Worm (Caenorhabditis elegans) whole organism, young adult: ENCODE results near the gene sri-24.

Experiments
- B0019.2 ChIP-seq: fragments of 200-800 bp; sonication (Bioruptor generic); conservative IDR thresholded peaks from 2 replicates; pipeline ENCODE4 v1.3.6; 2022; ENCODE audit warnings: missing genetic modification reagents, missing genetic modification characterization, missing compliant biosample characterization
- F10E7.11 ChIP-seq: sonication (generic microtip); optimal IDR thresholded peaks from 2 replicates; lab custom pipeline; 2017; ENCODE audit warnings: mild to moderate bottlenecking, missing genetic modification characterization, moderate library complexity, missing compliant biosample characterization
- F22D6.2 ChIP-seq: sonication (generic microtip); optimal IDR thresholded peaks from 2 replicates; lab custom pipeline; 2016; ENCODE audit warnings: mild to moderate bottlenecking, missing genetic modification characterization, missing compliant biosample characterization
- F49E8.2 ChIP-seq: sonication (generic microtip); optimal IDR thresholded peaks from 3 replicates; lab custom pipeline; 2017; ENCODE audit warnings: missing genetic modification characterization, mild to moderate bottlenecking, missing compliant biosample characterization, antibody characterized with exemption, moderate library complexity; ENCODE audit not compliant: insufficient read depth
- F57A8.1 ChIP-seq: fragments of 200-800 bp; sonication (Bioruptor generic); optimal IDR thresholded peaks from 2 replicates; lab custom pipeline; 2018; ENCODE audit warnings: mild to moderate bottlenecking, missing genetic modification characterization, moderate library complexity, missing compliant biosample characterization
- K12H6.12 ChIP-seq: fragments of 200-800 bp; sonication (Bioruptor generic); optimal IDR thresholded peaks from 2 replicates; lab custom pipeline; 2018; ENCODE audit warnings: mild to moderate bottlenecking, missing genetic modification characterization, missing compliant biosample characterization
- Y53G8AR.9 ChIP-seq: fragments of 200-800 bp; sonication (Bioruptor generic); conservative IDR thresholded peaks from 2 replicates; pipeline ENCODE4 v1.3.6; 2022; ENCODE audit warnings: missing genetic modification reagents, missing genetic modification characterization, missing compliant biosample characterization
- Y56A3A.18 ChIP-seq: fragments of 200-800 bp; sonication (Bioruptor generic); IDR thresholded peaks from 2 replicates; pipeline ENCODE4 v1.3.6; 2022; ENCODE audit warnings: missing genetic modification reagents, missing genetic modification characterization, missing compliant biosample characterization
- Y95B8A.8 ChIP-seq: fragments of 200-800 bp; sonication (Bioruptor generic); IDR thresholded peaks from 2 replicates; pipeline ENCODE4 v1.3.6; 2022; ENCODE audit warnings: missing genetic modification reagents, missing genetic modification characterization, missing compliant biosample characterization
- ZK185.1 ChIP-seq: sonication (generic microtip); optimal IDR thresholded peaks from 2 replicates; lab custom pipeline; 2016; ENCODE audit warnings: mild to moderate bottlenecking, missing genetic modification characterization, missing compliant biosample characterization; ENCODE audit not compliant: poor library complexity, severe bottlenecking
- akir-1 ChIP-seq: fragments of 200-800 bp; sonication (Bioruptor generic); optimal IDR thresholded peaks from 2 replicates; lab custom pipeline; 2018; ENCODE audit warnings: mild to moderate bottlenecking, missing genetic modification characterization, moderate library complexity, missing compliant biosample characterization
- aptf-2 ChIP-seq: fragments of 200-800 bp; sonication (Bioruptor generic); conservative IDR thresholded peaks from 2 replicates; pipeline ENCODE4 v1.3.6; 2022; ENCODE audit warnings: missing genetic modification reagents, missing genetic modification characterization, missing compliant biosample characterization
- aptf-3 ChIP-seq: fragments of 200-800 bp; sonication (Bioruptor generic); IDR thresholded peaks from 2 replicates; pipeline ENCODE4 v1.3.6; 2022; ENCODE audit warnings: missing genetic modification characterization, missing compliant biosample characterization
- atf-7 ChIP-seq: sonication (generic microtip); optimal IDR thresholded peaks from 2 replicates; lab custom pipeline; 2017; ENCODE audit warnings: mild to moderate bottlenecking, missing genetic modification characterization, missing compliant biosample characterization
- bed-2 ChIP-seq: fragments of 200-800 bp; sonication (Bioruptor generic); IDR thresholded peaks from 2 replicates; pipeline ENCODE4 v1.3.6; 2022; ENCODE audit warnings: missing genetic modification reagents, missing genetic modification characterization, missing compliant biosample characterization
- ccch-3 ChIP-seq: fragments of 200-800 bp; sonication (Bioruptor generic); optimal IDR thresholded peaks from 2 replicates; lab custom pipeline; 2018; ENCODE audit warnings: mild to moderate bottlenecking, missing genetic modification characterization, missing compliant biosample characterization
- cebp-2 ChIP-seq: fragments of 200-800 bp; sonication (Bioruptor generic); IDR thresholded peaks from 2 replicates; pipeline ENCODE4 v1.3.6; 2022; ENCODE audit warnings: missing genetic modification characterization, missing compliant biosample characterization
- ceh-27 ChIP-seq: fragments of 200-800 bp; sonication (Bioruptor generic); optimal IDR thresholded peaks from 2 replicates; lab custom pipeline; 2018; ENCODE audit warnings: mild to moderate bottlenecking, missing genetic modification characterization, moderate library complexity, missing compliant biosample characterization
- die-1 ChIP-seq: sonication (generic microtip); optimal IDR thresholded peaks from 2 replicates; lab custom pipeline; 2016; ENCODE audit warnings: missing genotype, mild to moderate bottlenecking, missing genetic modification characterization, missing compliant biosample characterization
- dox-1 ChIP-seq: fragments of 200-800 bp; sonication (Bioruptor generic); IDR thresholded peaks from 2 replicates; pipeline ENCODE4 v1.3.6; 2022; ENCODE audit warnings: missing genetic modification reagents, missing genetic modification characterization, missing compliant biosample characterization
- dpff-1 ChIP-seq: sonication (generic microtip); optimal IDR thresholded peaks from 2 replicates; lab custom pipeline; 2017; ENCODE audit warnings: mild to moderate bottlenecking, missing genetic modification characterization, missing compliant biosample characterization
- egl-44 ChIP-seq: fragments of 200-800 bp; sonication (Bioruptor generic); IDR thresholded peaks from 2 replicates; pipeline ENCODE4 v1.3.6; 2022; ENCODE audit warnings: missing genetic modification reagents, missing genetic modification characterization, missing compliant biosample characterization
- ekl-4 ChIP-seq: fragments of 200-800 bp; sonication (Bioruptor generic); IDR thresholded peaks from 2 replicates; pipeline ENCODE4 v1.3.6; 2022; ENCODE audit warnings: missing genetic modification reagents, missing genetic modification characterization, missing compliant biosample characterization
- fkh-3 ChIP-seq: sonication (generic microtip); optimal IDR thresholded peaks from 2 replicates; lab custom pipeline; 2016; ENCODE audit warnings: mild to moderate bottlenecking, missing genetic modification characterization, missing compliant biosample characterization
- hlh-12 ChIP-seq: sonication (generic microtip); optimal IDR thresholded peaks from 2 replicates; lab custom pipeline; 2016; ENCODE audit warnings: missing genetic modification characterization, missing compliant biosample characterization
- hsf-1 ChIP-seq: fragments of 200-800 bp; sonication (Bioruptor generic); IDR thresholded peaks from 2 replicates; pipeline ENCODE4 v1.3.6; 2022; ENCODE audit warnings: missing genetic modification reagents, missing genetic modification characterization, missing compliant biosample characterization
- let-526 ChIP-seq: fragments of 200-800 bp; sonication (Bioruptor generic); IDR thresholded peaks from 2 replicates; pipeline ENCODE4 v1.3.6; 2022; ENCODE audit warnings: missing genetic modification reagents, missing genetic modification characterization, missing compliant biosample characterization
- lin-26 ChIP-seq: fragments of 200-800 bp; sonication (Bioruptor generic); IDR thresholded peaks from 2 replicates; pipeline ENCODE4 v1.3.6; 2022; ENCODE audit warnings: missing genetic modification reagents, missing genetic modification characterization, missing compliant biosample characterization
- lin-35 ChIP-seq, 3 experiments: fragments of 150-350 bp in 2 of 3; sonication (generic microtip) in 1 of 3; optimal IDR thresholded peaks; 2 replicates each; lab custom pipeline; 2014 to 2018; ENCODE audit warnings: missing biosample characterization in 3 of 3, missing genetic modification characterization in 3 of 3, missing genetic modification reagents in 3 of 3
- lin-40 ChIP-seq: sonication (generic microtip); optimal IDR thresholded peaks from 2 replicates; lab custom pipeline; 2016; ENCODE audit warnings: missing genetic modification characterization, mild to moderate bottlenecking, missing compliant biosample characterization, missing genotype, missing genetic modification reagents
- lin-54 ChIP-seq: fragments of 200-800 bp; sonication (Bioruptor generic); optimal IDR thresholded peaks from 2 replicates; lab custom pipeline; 2018; ENCODE audit warnings: mild to moderate bottlenecking, missing genetic modification characterization, missing compliant biosample characterization
- madf-10 ChIP-seq: sonication (generic microtip); optimal IDR thresholded peaks from 2 replicates; lab custom pipeline; 2016; ENCODE audit warnings: mild to moderate bottlenecking, missing genetic modification characterization, missing compliant biosample characterization
- madf-6 ChIP-seq: fragments of 200-800 bp; sonication (Bioruptor generic); IDR thresholded peaks from 2 replicates; pipeline ENCODE4 v1.3.6; 2022; ENCODE audit warnings: missing genetic modification reagents, missing genetic modification characterization, missing compliant biosample characterization
- madf-8 ChIP-seq: fragments of 200-800 bp; sonication (Bioruptor generic); conservative IDR thresholded peaks from 2 replicates; pipeline ENCODE4 v1.3.6; 2022; ENCODE audit warnings: missing genetic modification reagents, missing genetic modification characterization, missing compliant biosample characterization
- mxl-1 ChIP-seq: sonication (generic microtip); optimal IDR thresholded peaks from 2 replicates; lab custom pipeline; 2016; ENCODE audit warnings: missing genetic modification characterization, missing compliant biosample characterization
- nfya-1 ChIP-seq: sonication (generic microtip); optimal IDR thresholded peaks from 2 replicates; lab custom pipeline; 2017; ENCODE audit warnings: antibody characterized with exemption, missing compliant biosample characterization, missing genetic modification characterization, borderline replicate concordance; ENCODE audit not compliant: insufficient read depth
- nhr-80 ChIP-seq: sonication (generic microtip); optimal IDR thresholded peaks from 2 replicates; lab custom pipeline; 2016; ENCODE audit warnings: missing genetic modification characterization, missing compliant biosample characterization
- pha-4 ChIP-seq: fragments of 150-350 bp; sonication (generic microtip); optimal IDR thresholded peaks from 2 replicates; lab custom pipeline; 2014; ENCODE audit warnings: missing biosample characterization, missing genetic modification reagents, missing genetic modification characterization
- rcor-1 ChIP-seq: fragments of 200-800 bp; sonication (Bioruptor generic); IDR thresholded peaks from 2 replicates; pipeline ENCODE4 v1.3.6; 2022; ENCODE audit warnings: missing genetic modification reagents, missing genetic modification characterization, missing compliant biosample characterization
- repo-1 ChIP-seq: sonication (generic microtip); optimal IDR thresholded peaks from 2 replicates; lab custom pipeline; 2017; ENCODE audit warnings: mild to moderate bottlenecking, missing genetic modification characterization, missing compliant biosample characterization
- rpc-1 ChIP-seq, 2 experiments: fragments of 150-350 bp in 1 of 2; sonication (generic microtip) in 1 of 2; optimal IDR thresholded peaks; 2 replicates each; lab custom pipeline; 2014 to 2018; ENCODE audit warnings: missing biosample characterization in 1 of 2, missing genetic modification characterization in 1 of 2, missing genetic modification reagents in 1 of 2, missing genotype in 1 of 2
- sdz-38 ChIP-seq: sonication (generic microtip); optimal IDR thresholded peaks from 2 replicates; lab custom pipeline; 2016; ENCODE audit warnings: missing genotype, missing genetic modification characterization, missing compliant biosample characterization
- snpc-1.1 ChIP-seq: sonication (generic microtip); optimal IDR thresholded peaks from 2 replicates; lab custom pipeline; 2017; ENCODE audit warnings: missing genetic modification characterization, mild to moderate bottlenecking, missing compliant biosample characterization, antibody characterized with exemption, moderate library complexity, missing genotype, missing genetic modification reagents; ENCODE audit not compliant: insufficient read depth
- snpc-4 ChIP-seq, 5 experiments: fragments of 150-350 bp in 1 of 5; sonication (generic microtip) in 4 of 5; optimal IDR thresholded peaks; 2 replicates each; lab custom pipeline; 2014 to 2018; ENCODE audit warnings: missing genetic modification characterization in 5 of 5, missing biosample characterization in 3 of 5, antibody characterized with exemption in 2 of 5, mild to moderate bottlenecking in 2 of 5, missing compliant biosample characterization in 2 of 5, missing genotype in 2 of 5, moderate library complexity in 2 of 5, missing genetic modification reagents in 1 of 5
- somi-1 ChIP-seq: fragments of 200-800 bp; sonication (Bioruptor generic); optimal IDR thresholded peaks from 2 replicates; lab custom pipeline; 2018; ENCODE audit warnings: mild to moderate bottlenecking, missing genetic modification characterization, missing compliant biosample characterization
- tbp1 ChIP-seq: fragments of 200-800 bp; sonication (Bioruptor generic); optimal IDR thresholded peaks from 2 replicates; lab custom pipeline; 2018; ENCODE audit warnings: mild to moderate bottlenecking, missing genetic modification characterization, missing compliant biosample characterization
- zfh-2 ChIP-seq: fragments of 200-800 bp; sonication (Bioruptor generic); conservative IDR thresholded peaks from 2 replicates; pipeline ENCODE4 v1.3.6; 2022; ENCODE audit warnings: missing genetic modification reagents, missing genetic modification characterization, missing compliant biosample characterization
- ztf-18 ChIP-seq: sonication (generic microtip); optimal IDR thresholded peaks from 2 replicates; lab custom pipeline; 2016; ENCODE audit warnings: missing genotype, mild to moderate bottlenecking, missing genetic modification characterization, missing compliant biosample characterization

The sri-24 gene

DNA sequence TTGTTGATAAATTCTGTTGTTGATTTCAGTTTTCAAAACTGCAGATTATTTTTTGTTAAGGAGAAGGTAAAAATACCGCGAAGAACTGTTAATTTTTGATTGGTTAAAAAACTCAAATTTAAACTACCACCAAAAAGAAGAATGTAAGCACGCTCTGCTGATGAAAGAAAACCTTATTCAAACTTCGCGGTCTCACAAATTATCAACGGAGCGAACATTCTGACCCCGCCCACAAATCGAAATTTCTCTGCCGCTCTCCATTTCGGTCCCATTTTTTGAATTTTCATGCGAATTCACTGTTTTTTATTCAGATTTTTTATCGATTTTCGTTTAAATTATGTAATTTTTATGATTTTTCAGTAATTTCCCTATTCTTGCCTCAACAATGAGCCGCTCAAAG is 22.4 kb upstream of the sri-24 start, which contains the start of gene cyn-3 (continued):
- TF ChIP-seq let-526 (GFP tag; lab: Robert Waterston, UW) (no peak), zfh-2 (no peak), repo-1 (no peak), lin-26 (GFP tag; lab: Robert Waterston, UW) (no peak), die-1 (no peak), ccch-3 (GFP tag; lab: Kevin White, UChicago) (no peak), mxl-1 (tag; lab: Kevin White, UChicago) (no peak), nhr-80 (tag; lab: Kevin White, UChicago) (no peak), lin-54 (GFP tag; lab: Kevin White, UChicago) (peak; percentile 99), Y53G8AR.9 (GFP tag; lab: Robert Waterston, UW) (peak; percentile 59; the same call in 1 of the 2 replicates), Y56A3A.18 (GFP tag; lab: Robert Waterston, UW) (no peak), F57A8.1 (GFP tag; lab: Kevin White, UChicago) (no peak), aptf-2 (GFP tag; lab: Robert Waterston, UW) (no peak), dox-1 (peak; percentile 75), hlh-12 (tag; lab: Kevin White, UChicago) (no peak), fkh-3 (no peak), F22D6.2 (tag; lab: Kevin White, UChicago) (no peak), madf-6 (GFP tag; lab: Robert Waterston, UW) (peak; percentile 85), tbp1 (GFP tag; lab: Kevin White, UChicago) (peak; percentile 56), cebp-2 (no peak), akir-1 (GFP tag; lab: Kevin White, UChicago) (no peak), somi-1 (no peak), K12H6.12 (tag; lab: Kevin White, UChicago) (peak; percentile 45), egl-44 (GFP tag; lab: Robert Waterston, UW) (no peak), lin-35 (GFP tag; optimal IDR thresholded peaks at IDR 0.05; lab: Kevin White, UChicago) (peak; percentile 64 to 96 (median 65)), ceh-27 (GFP tag; lab: Kevin White, UChicago) (peak; percentile 34), rpc-1 (optimal IDR thresholded peaks at IDR 0.05; lab: Kevin White, UChicago) (no peak), rpc-1 (tag; optimal IDR thresholded peaks at IDR 0.05; lab: Kevin White, UChicago) (no peak), hsf-1 (GFP tag; lab: Robert Waterston, UW) (peak; percentile 88), lin-40 (peak; percentile 76), bed-2 (GFP tag; lab: Robert Waterston, UW) (no peak), ekl-4 (GFP tag; lab: Robert Waterston, UW) (peak; percentile 71; the same call in 1 of the 2 replicates), snpc-1.1 (tag; lab: Kevin White, UChicago) (peak; percentile 46), F10E7.11 (tag; lab: Kevin White, UChicago) (no peak), sdz-38 (tag; lab: Kevin White, UChicago) (no peak), F49E8.2 (tag; lab: Kevin White, UChicago) (peak; percentile 4), atf-7 (tag; lab: Kevin White, UChicago) (no peak), rcor-1 (GFP tag; lab: Robert Waterston, UW) (peak; percentile 65; the same call in 1 of the 2 replicates), madf-8 (GFP tag; lab: Robert Waterston, UW) (peak; percentile 54), dpff-1 (tag; lab: Kevin White, UChicago) (no peak), nfya-1 (no peak), B0019.2 (GFP tag; lab: Robert Waterston, UW) (no peak), aptf-3 (GFP tag; lab: Robert Waterston, UW) (no peak), madf-10 (tag; lab: Kevin White, UChicago) (no peak), ZK185.1 (tag; lab: Kevin White, UChicago) (peak; percentile 74), ztf-18 (tag; lab: Kevin White, UChicago) (peak; percentile 14), Y95B8A.8 (no peak), snpc-4 (GFP tag; optimal IDR thresholded peaks at IDR 0.05; lab: Kevin White, UChicago) (peak; percentile 30), snpc-4 (tag; optimal IDR thresholded peaks at IDR 0.05; lab: Kevin White, UChicago) (peak; percentile 11 to 68 (median 52)), pha-4 (tag; lab: Kevin White, UChicago) (peak; percentile 44)
